Worm (Caenorhabditis elegans): ENCODE results near the gene srv-25.

The srv-25 gene

ce11 chrIV:6321667-6322066, 18.1 kb upstream of the srv-25 start, which contains the start of gene Y73B6BL.29 (continued):
- TF ChIP-seq pha-4 (GFP tag; IDR thresholded peaks at IDR 0.05) (peak; percentile 78; the same call in 1 of the 2 replicates), pha-4 (tag; optimal IDR thresholded peaks at IDR 0.05) (peak; percentile 14), lir-3 (tag; optimal IDR thresholded peaks at IDR 0.05) (peak; percentile 35), lin-1 (GFP tag; IDR thresholded peaks at IDR 0.05) (peak; percentile 29; the same call in 1 of the 2 replicates), cey-2 (tag; optimal IDR thresholded peaks at IDR 0.05; ENCODE audit: borderline replicate concordance, insufficient read depth) (no peak), attf-4 (tag; optimal IDR thresholded peaks at IDR 0.05) (no peak), vab-7 (GFP tag; IDR thresholded peaks at IDR 0.05) (0 out of 2 replicates have a peak, but pooled peaks have one; percentile 22), nhr-41 (GFP tag; IDR thresholded peaks at IDR 0.05) (no peak), unc-39 (tag; optimal IDR thresholded peaks at IDR 0.05) (no peak), nhr-25 (tag; optimal IDR thresholded peaks at IDR 0.05; ENCODE audit: borderline replicate concordance, insufficient read depth) (no peak), dve-1 (tag; optimal IDR thresholded peaks at IDR 0.05; ENCODE audit: insufficient read depth) (peak; percentile 90), R02D3.7 (tag; optimal IDR thresholded peaks at IDR 0.05) (no peak), gei-8 (GFP tag; optimal IDR thresholded peaks at IDR 0.05) (no peak), zfp-3 (GFP tag; conservative IDR thresholded peaks at IDR 0.05) (no peak; the same call in 1 of the 2 replicates), php-3 (GFP tag; IDR thresholded peaks at IDR 0.05) (no peak), dmd-9 (GFP tag; IDR thresholded peaks at IDR 0.05) (peak; percentile 82), duxl-1 (tag; optimal IDR thresholded peaks at IDR 0.05; ENCODE audit: poor library complexity) (peak; percentile 94), Y105C5A.15 (GFP tag; IDR thresholded peaks at IDR 0.05) (no peak), dmd-8 (GFP tag; IDR thresholded peaks at IDR 0.05) (no peak), mep-1 (tag; optimal IDR thresholded peaks at IDR 0.05) (peak; percentile 88), ceh-82 (tag; optimal IDR thresholded peaks at IDR 0.05) (no peak), F44E2.7 (GFP tag; IDR thresholded peaks at IDR 0.05) (no peak), sdz-12 (GFP tag; optimal IDR thresholded peaks at IDR 0.05) (peak; percentile 90), daf-19 (GFP tag; conservative IDR thresholded peaks at IDR 0.05) (no peak), ceh-62 (tag; optimal IDR thresholded peaks at IDR 0.05) (no peak), zip-11 (GFP tag; IDR thresholded peaks at IDR 0.05) (no peak), saeg-2 (GFP tag; IDR thresholded peaks at IDR 0.05) (no peak), daf-8 (GFP tag; IDR thresholded peaks at IDR 0.05) (no peak), arid-1 (GFP tag; conservative IDR thresholded peaks at IDR 0.05) (peak; percentile 72), aly-2 (tag; optimal IDR thresholded peaks at IDR 0.05) (no peak), dpl-1 (GFP tag; optimal IDR thresholded peaks at IDR 0.05) (peak; percentile 99), ztf-11 (tag; optimal IDR thresholded peaks at IDR 0.05) (no peak), F10B5.3 (tag; optimal IDR thresholded peaks at IDR 0.05) (peak; percentile 54), F49E8.2 (tag; optimal IDR thresholded peaks at IDR 0.05; ENCODE audit: borderline replicate concordance) (peak; percentile 81), hlh-30 (tag; optimal IDR thresholded peaks at IDR 0.05; ENCODE audit: insufficient read depth) (peak; percentile 68), ZK337.2 (GFP tag; IDR thresholded peaks at IDR 0.05) (peak; percentile 91), nhr-6 (tag; optimal IDR thresholded peaks at IDR 0.05) (peak; percentile 96)

DNA sequence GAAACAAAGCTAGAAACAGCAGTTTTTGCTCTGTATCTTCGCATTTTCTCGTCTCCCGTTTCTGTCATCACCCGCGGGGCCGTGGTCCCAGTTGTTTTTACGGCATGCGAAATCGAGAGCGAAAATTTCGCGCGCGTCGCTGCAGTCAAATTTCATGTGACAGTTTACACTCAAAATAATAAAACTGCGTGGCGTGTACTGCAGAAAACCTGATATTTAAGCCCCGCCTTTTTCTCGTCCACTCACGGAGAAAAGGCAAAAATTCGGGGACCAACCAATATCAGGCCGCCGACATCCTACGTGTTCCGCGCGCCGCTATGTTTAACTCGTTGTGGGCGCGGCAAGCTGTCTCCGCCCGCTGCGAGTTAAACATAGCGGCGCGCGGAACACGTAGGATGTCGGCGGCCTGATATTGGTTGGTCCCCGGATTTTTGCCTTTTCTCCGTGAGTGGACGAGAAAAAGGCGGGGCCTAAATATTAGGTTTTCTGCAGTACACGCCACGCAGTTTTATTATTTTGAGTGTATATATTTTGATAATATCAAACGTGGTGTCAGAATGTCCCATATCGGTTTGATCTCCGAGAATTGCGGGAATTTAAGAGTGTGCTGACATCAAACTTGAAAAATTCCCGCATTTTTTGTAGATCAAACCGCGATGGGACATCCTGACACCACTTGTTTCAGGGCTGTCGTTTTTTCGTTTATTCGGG, 16.9 kb upstream of the srv-25 start:
- TF ChIP-seq snpc-1.2 (GFP tag; IDR thresholded peaks at IDR 0.05) (peak; percentile 66), php-3 (GFP tag; IDR thresholded peaks at IDR 0.05) (0 out of 2 replicates have a peak, but pooled peaks have one; percentile 16), arid-1 (GFP tag; conservative IDR thresholded peaks at IDR 0.05) (0 out of 2 replicates have a peak, but pooled peaks have one; percentile 51), T26A8.4 (GFP tag; IDR thresholded peaks at IDR 0.05) (0 out of 2 replicates have a peak, but pooled peaks have one; percentile 34), ZK337.2 (GFP tag; IDR thresholded peaks at IDR 0.05) (0 out of 2 replicates have a peak, but pooled peaks have one; percentile 3), mdt-29 (GFP tag; IDR thresholded peaks at IDR 0.05) (0 out of 2 replicates have a peak, but pooled peaks have one; percentile 24), lin-38 (GFP tag; IDR thresholded peaks at IDR 0.05) (peak; percentile 40), dmd-8 (GFP tag; IDR thresholded peaks at IDR 0.05) (0 out of 2 replicates have a peak, but pooled peaks have one; percentile 17)

Measured in whole organism, L4 larva.